Worm (Caenorhabditis elegans) whole organism, L1 larva: Measurements from ENCODE around the gene srt-3.

Experiments
- C16A3.4 ChIP-seq: fragments of 150-350 bp; optimal IDR thresholded peaks from 2 replicates; lab custom pipeline; 2014; ENCODE audit warnings: missing biosample characterization, missing genetic modification characterization
- F16B12.6 ChIP-seq: fragments of 150-350 bp; optimal IDR thresholded peaks from 2 replicates; lab custom pipeline; 2014; ENCODE audit warnings: missing biosample characterization, missing genetic modification characterization
- Y116A8C.19 ChIP-seq: sonication (generic microtip); optimal IDR thresholded peaks from 2 replicates; lab custom pipeline; 2016; ENCODE audit warnings: missing compliant biosample characterization, missing genetic modification characterization, borderline replicate concordance
- alr-1 ChIP-seq: fragments of 200-800 bp; sonication (Bioruptor generic); optimal IDR thresholded peaks from 2 replicates; lab custom pipeline; 2018; ENCODE audit warnings: borderline replicate concordance, mild to moderate bottlenecking, missing genetic modification characterization, missing compliant biosample characterization
- aly-2 ChIP-seq: fragments of 150-350 bp; optimal IDR thresholded peaks from 2 replicates; lab custom pipeline; 2014; ENCODE audit warnings: missing biosample characterization, missing genetic modification characterization
- ama-1 ChIP-seq: fragments of 150-350 bp; optimal IDR thresholded peaks from 2 replicates; lab custom pipeline; 2014
- ceh-63 ChIP-seq: fragments of 200-800 bp; sonication (Bioruptor generic); optimal IDR thresholded peaks from 2 replicates; lab custom pipeline; 2018; ENCODE audit warnings: mild to moderate bottlenecking, missing genetic modification characterization, missing compliant biosample characterization
- ceh-8 ChIP-seq: fragments of 200-800 bp; sonication (Bioruptor generic); optimal IDR thresholded peaks from 2 replicates; lab custom pipeline; 2018; ENCODE audit warnings: mild to moderate bottlenecking, missing genetic modification characterization, moderate library complexity, missing compliant biosample characterization
- ceh-82 ChIP-seq, 3 experiments: fragments of 150-350 bp in 1 of 3; sonication (generic microtip) in 2 of 3; optimal IDR thresholded peaks; 2 replicates each; lab custom pipeline; 2014 to 2017; ENCODE audit warnings: missing biosample characterization in 3 of 3, missing genetic modification characterization in 3 of 3
- dpl-1 ChIP-seq, 3 experiments: fragments of 150-350 bp in 2 of 3; sonication (generic microtip) in 1 of 3; optimal IDR thresholded peaks; 2 replicates each; lab custom pipeline; 2014 to 2017; ENCODE audit warnings: missing biosample characterization in 3 of 3, missing genetic modification characterization in 3 of 3, missing genetic modification reagents in 3 of 3
- efl-1 ChIP-seq, 4 experiments: fragments of 150-350 bp; optimal IDR thresholded peaks in 3 of 4; peaks in 1 of 4; 1 replicate in 1 of 4; 2 replicates in 3 of 4; lab custom pipeline; 2014; ENCODE audit warnings: missing biosample characterization in 2 of 4, missing genetic modification characterization in 2 of 4, missing genetic modification reagents in 2 of 4
- efl-3 ChIP-seq: fragments of 200-800 bp; sonication (Bioruptor generic); optimal IDR thresholded peaks from 2 replicates; lab custom pipeline; 2018; ENCODE audit warnings: mild to moderate bottlenecking, missing genetic modification characterization, missing compliant biosample characterization
- elt-3 ChIP-seq, 6 experiments: fragments of 150-350 bp in 1 of 6; sonication (generic microtip); optimal IDR thresholded peaks; 2 replicates each; lab custom pipeline; 2017 to 2018; ENCODE audit warnings: missing biosample characterization in 6 of 6, missing genetic modification characterization in 6 of 6, inconsistent platforms in 1 of 6
- ets-5 ChIP-seq: fragments of 200-800 bp; sonication (Bioruptor generic); IDR thresholded peaks from 2 replicates; pipeline ENCODE4 v1.3.6; 2022; ENCODE audit warnings: missing genetic modification characterization, missing compliant biosample characterization
- fos-1 ChIP-seq: fragments of 150-350 bp; optimal IDR thresholded peaks from 2 replicates; lab custom pipeline; 2014; ENCODE audit warnings: missing biosample characterization, missing genetic modification characterization
- grh-1 ChIP-seq: fragments of 200-800 bp; sonication (Bioruptor generic); IDR thresholded peaks from 2 replicates; pipeline ENCODE4 v1.3.6; 2022; ENCODE audit warnings: missing genetic modification reagents, missing genetic modification characterization, missing compliant biosample characterization
- hlh-4 ChIP-seq: sonication (generic microtip); optimal IDR thresholded peaks from 2 replicates; lab custom pipeline; 2016; ENCODE audit warnings: mild to moderate bottlenecking, missing genetic modification characterization, missing compliant biosample characterization
- jun-1 ChIP-seq: fragments of 150-350 bp; optimal IDR thresholded peaks from 2 replicates; lab custom pipeline; 2014; ENCODE audit warnings: missing biosample characterization, missing genetic modification reagents, missing genetic modification characterization
- lin-15B ChIP-seq: fragments of 150-350 bp; sonication (generic microtip); optimal IDR thresholded peaks from 3 replicates; lab custom pipeline; 2014; ENCODE audit warnings: missing biosample characterization, missing genetic modification characterization
- lin-35 ChIP-seq, 2 experiments: fragments of 150-350 bp; optimal IDR thresholded peaks; 2 replicates each; lab custom pipeline; 2014; ENCODE audit warnings: missing biosample characterization in 2 of 2, missing genetic modification characterization in 2 of 2, missing genetic modification reagents in 2 of 2
- lin-39 ChIP-seq: fragments of 150-350 bp; optimal IDR thresholded peaks from 2 replicates; lab custom pipeline; 2014; ENCODE audit warnings: missing biosample characterization, missing genetic modification reagents, missing genetic modification characterization
- lsy-2 ChIP-seq, 2 experiments: fragments of 150-350 bp; optimal IDR thresholded peaks; 2 replicates each; lab custom pipeline; 2014; ENCODE audit warnings: missing biosample characterization in 2 of 2, missing genetic modification characterization in 2 of 2
- nhr-11 ChIP-seq: fragments of 150-350 bp; optimal IDR thresholded peaks from 2 replicates; lab custom pipeline; 2014; ENCODE audit warnings: missing biosample characterization, missing genetic modification characterization
- nhr-12 ChIP-seq: sonication (generic microtip); optimal IDR thresholded peaks from 2 replicates; lab custom pipeline; 2017; ENCODE audit warnings: missing biosample characterization, missing genetic modification characterization
- nhr-19 ChIP-seq: fragments of 200-800 bp; sonication (Bioruptor generic); conservative IDR thresholded peaks from 2 replicates; pipeline ENCODE4 v1.3.6; 2022; ENCODE audit warnings: missing genetic modification characterization, missing compliant biosample characterization
- nhr-71 ChIP-seq: sonication (generic microtip); optimal IDR thresholded peaks from 2 replicates; lab custom pipeline; 2016; ENCODE audit warnings: mild to moderate bottlenecking, missing genetic modification characterization, moderate library complexity, missing compliant biosample characterization
- nhr-84 ChIP-seq: sonication (generic microtip); optimal IDR thresholded peaks from 2 replicates; lab custom pipeline; 2017; ENCODE audit warnings: missing biosample characterization, missing genetic modification characterization
- nhr-85 ChIP-seq: sonication (generic microtip); peaks from one replicate; lab custom pipeline; 2016; ENCODE audit warnings: missing genetic modification characterization, inconsistent platforms, missing compliant biosample characterization
- sptf-1 ChIP-seq: fragments of 150-350 bp; optimal IDR thresholded peaks from 2 replicates; lab custom pipeline; 2014; ENCODE audit warnings: missing biosample characterization, missing genetic modification characterization
- unc-130 ChIP-seq: fragments of 150-350 bp; optimal IDR thresholded peaks from 2 replicates; lab custom pipeline; 2017; ENCODE audit warnings: missing biosample characterization, missing genetic modification characterization, inconsistent platforms
- unc-86 ChIP-seq: sonication (generic microtip); optimal IDR thresholded peaks from 2 replicates; lab custom pipeline; 2016; ENCODE audit warnings: missing genetic modification characterization, missing compliant biosample characterization
- unc-98 ChIP-seq: fragments of 200-800 bp; sonication (Bioruptor generic); IDR thresholded peaks from 2 replicates; pipeline ENCODE4 v1.3.6; 2022; ENCODE audit warnings: missing genetic modification characterization, missing compliant biosample characterization
- vab-15 ChIP-seq: sonication (generic microtip); optimal IDR thresholded peaks from 2 replicates; lab custom pipeline; 2017; ENCODE audit warnings: missing genotype, mild to moderate bottlenecking, missing genetic modification characterization, missing compliant biosample characterization
- zag-1 ChIP-seq: fragments of 150-350 bp; optimal IDR thresholded peaks from 2 replicates; lab custom pipeline; 2014; ENCODE audit warnings: missing biosample characterization, missing genetic modification characterization

Gene srt-3

DNA sequence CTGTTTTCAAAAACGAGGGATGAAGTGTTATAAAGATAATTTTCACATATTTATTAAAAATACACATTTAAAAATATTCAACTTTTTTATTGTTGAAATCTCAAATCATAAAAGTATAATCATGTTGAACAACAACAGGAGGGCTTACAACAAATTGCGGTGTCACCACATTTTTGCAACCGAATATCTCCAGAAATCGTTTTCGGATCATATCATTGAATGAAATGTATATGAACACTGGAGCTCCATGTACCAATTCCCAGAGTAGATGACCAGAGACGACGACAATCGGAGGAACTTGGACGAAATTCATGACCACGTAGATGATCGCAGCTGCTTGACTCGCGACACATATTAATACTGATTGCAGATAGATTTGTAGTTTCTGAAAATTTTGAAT, 1.4 kb upstream of the srt-3 start:
- no peak for TF ChIP-seq efl-1 (optimal IDR thresholded peaks at IDR 0.05; lab: Kevin White, UChicago)
- peak in 1 of 2 experiments; percentile 64 for TF ChIP-seq efl-1 (GFP tag; optimal IDR thresholded peaks at IDR 0.05 in 1 of 2; lab: Kevin White, UChicago)
- no peak for TF ChIP-seq Y116A8C.19 (tag; lab: Kevin White, UChicago)

DNA sequence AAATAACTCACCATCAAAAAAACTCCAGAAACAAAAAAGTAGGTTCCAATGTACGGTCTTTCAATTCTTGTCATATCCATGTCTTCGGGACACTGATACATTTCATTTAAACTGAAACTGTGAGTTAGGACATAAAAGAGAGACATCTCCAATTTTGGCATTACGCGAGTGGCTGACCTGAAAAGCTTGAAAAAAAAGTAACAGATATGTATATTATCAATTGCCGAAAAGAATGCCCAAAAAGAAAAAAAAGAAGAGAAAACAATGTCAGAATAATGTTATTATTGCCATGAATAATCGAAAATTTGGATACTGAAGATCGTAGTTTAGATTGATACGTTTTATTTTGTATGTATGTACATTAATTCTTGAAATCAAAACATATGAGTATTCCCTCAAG, 3.5 kb downstream of the srt-3 start, which contains the start of gene srt-14:
TSS of gene srt-14 (minus strand) at position 101 of the 400 bp plus-strand sequence.
- TF ChIP-seq grh-1 (GFP tag; lab: Robert Waterston, UW) (no peak), F16B12.6 (tag; lab: Kevin White, UChicago) (no peak), nhr-84 (tag; lab: Kevin White, UChicago) (no peak), nhr-11 (tag; lab: Kevin White, UChicago) (no peak), lin-39 (no peak), nhr-71 (tag; lab: Kevin White, UChicago) (no peak), alr-1 (tag; lab: Kevin White, UChicago) (no peak)

DNA sequence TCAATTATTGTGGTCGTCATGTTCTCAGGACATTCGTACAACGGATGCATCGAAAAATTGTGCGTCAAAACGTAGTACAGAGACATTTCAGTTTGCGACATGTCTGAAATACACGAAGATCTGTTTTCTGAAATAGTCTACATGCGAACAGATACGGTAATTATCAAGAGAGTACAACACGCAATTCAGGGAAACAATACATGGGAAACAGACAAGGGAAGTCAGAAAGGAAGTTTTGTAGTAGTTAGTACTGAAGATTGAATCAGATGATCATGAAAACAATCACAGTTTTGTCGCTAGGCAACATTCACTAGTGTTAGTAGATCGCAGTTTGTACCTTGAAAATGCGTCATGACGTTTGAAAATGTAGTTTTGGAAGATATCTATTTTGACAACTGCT, 9.9 kb downstream of the srt-3 start, which contains the start of gene srt-13:
TSS of gene srt-13 (minus strand) at position 101 of the 400 bp plus-strand sequence.
- no peak for TF ChIP-seq ceh-8 (GFP tag; lab: Kevin White, UChicago)
- TF ChIP-seq, all 84 proteins: peak for 0

DNA sequence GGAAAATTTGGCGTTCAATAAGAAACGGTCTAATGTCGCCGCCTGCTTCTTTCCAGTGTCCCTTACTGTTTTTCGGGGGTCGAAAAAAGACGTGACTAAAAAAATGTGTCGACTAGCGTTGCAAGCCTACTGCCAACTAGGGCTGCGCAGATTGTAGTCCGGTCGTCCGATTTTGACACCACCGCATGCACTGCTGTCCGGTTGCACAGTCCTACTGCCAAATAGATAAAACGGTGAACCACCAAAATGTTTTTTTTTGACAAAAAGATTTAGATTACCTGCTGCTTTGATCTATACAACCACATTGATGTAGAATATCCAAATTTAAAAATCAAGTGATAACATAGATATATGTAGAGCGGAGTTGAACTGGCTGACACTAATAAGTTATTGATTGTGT, 11.6 kb downstream of the srt-3 start:
- TF ChIP-seq nhr-85 (tag; lab: Kevin White, UChicago), result no peak
- TF ChIP-seq efl-1 (optimal IDR thresholded peaks at IDR 0.05; lab: Kevin White, UChicago), result no peak
- TF ChIP-seq efl-1 (GFP tag; optimal IDR thresholded peaks at IDR 0.05 in 1 of 2; lab: Kevin White, UChicago), result peak in 1 of 2 experiments; percentile 13
- TF ChIP-seq, all 84 proteins: peak for 1

DNA sequence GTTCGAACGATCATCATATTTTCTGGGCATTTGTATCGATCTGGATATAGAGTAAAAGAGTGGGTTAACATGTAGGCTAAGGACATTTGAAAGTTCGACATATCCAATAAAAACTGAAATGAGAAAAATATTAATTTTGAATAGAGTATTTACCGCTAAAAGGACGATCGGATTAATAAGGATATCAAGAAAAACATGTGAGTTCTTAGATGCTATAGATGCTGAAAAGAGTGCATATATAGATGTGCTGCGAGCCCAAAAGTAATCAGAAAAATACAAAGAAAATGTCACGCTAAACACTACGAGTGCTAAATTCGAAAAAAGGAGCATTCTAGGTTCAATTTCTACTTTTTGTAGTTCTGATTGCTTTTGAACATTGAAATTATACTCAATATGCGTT, 17.6 kb downstream of the srt-3 start, which contains the start of gene srt-12:
TSS of gene srt-12 (minus strand) at position 101 of the 400 bp plus-strand sequence.
- TF ChIP-seq sptf-1 (tag; lab: Kevin White, UChicago) (no peak), hlh-4 (no peak), nhr-84 (tag; lab: Kevin White, UChicago) (no peak), dpl-1 (GFP tag; optimal IDR thresholded peaks at IDR 0.05; lab: Kevin White, UChicago) (no peak), unc-86 (no peak), ets-5 (no peak), vab-15 (tag; lab: Kevin White, UChicago) (no peak), nhr-19 (GFP tag; lab: Robert Waterston, UW) (no peak), alr-1 (tag; lab: Kevin White, UChicago) (no peak), lin-35 (GFP tag; optimal IDR thresholded peaks at IDR 0.05; lab: Kevin White, UChicago) (no peak), elt-3 (tag; optimal IDR thresholded peaks at IDR 0.05; lab: Kevin White, UChicago) (no peak), lsy-2 (tag; optimal IDR thresholded peaks at IDR 0.05; lab: Kevin White, UChicago) (no peak), efl-3 (GFP tag; lab: Kevin White, UChicago) (no peak), ama-1 (lab: Kevin White, UChicago) (no peak), unc-98 (GFP tag; lab: Robert Waterston, UW) (no peak), jun-1 (tag; lab: Kevin White, UChicago) (no peak), fos-1 (tag; lab: Kevin White, UChicago) (no peak)

DNA sequence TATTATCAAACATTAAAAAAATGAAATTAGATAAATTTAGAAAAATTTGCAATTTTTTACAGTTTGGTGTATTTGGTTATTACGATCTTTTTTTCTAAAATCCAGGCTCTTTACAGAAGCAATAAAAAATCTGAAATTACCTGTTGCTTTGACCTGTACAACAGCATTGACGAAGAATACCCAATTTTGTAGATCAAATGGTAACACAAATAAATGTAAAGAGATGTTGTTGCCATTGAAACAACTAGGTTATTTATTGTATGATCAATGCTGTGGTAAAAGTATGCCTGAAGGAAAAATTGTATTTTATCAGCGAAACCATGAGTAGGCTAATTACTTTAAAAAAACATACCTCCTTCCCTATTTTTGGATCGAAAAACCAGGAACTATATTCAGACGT, 18.4 kb downstream of the srt-3 start:
- no peak for TF ChIP-seq nhr-12 (tag; lab: Kevin White, UChicago)
- TF ChIP-seq C16A3.4, result no peak
- no peak for TF ChIP-seq ceh-82 (tag; optimal IDR thresholded peaks at IDR 0.05; lab: Kevin White, UChicago)
- no peak for TF ChIP-seq elt-3 (tag; optimal IDR thresholded peaks at IDR 0.05; lab: Kevin White, UChicago)
- no peak for TF ChIP-seq aly-2
- TF ChIP-seq unc-130, result no peak
- no peak for TF ChIP-seq zag-1 (tag; lab: Kevin White, UChicago)
- no peak for TF ChIP-seq ceh-63 (GFP tag; lab: Kevin White, UChicago)
- no peak for TF ChIP-seq lin-15B (tag; lab: Kevin White, UChicago)
